Worm (Caenorhabditis elegans) whole organism, L4/young adult: ENCODE data around the gene VZK822L.2.

ENCODE experiments used
- dao-5 ChIP-seq: sonication (generic microtip); optimal IDR thresholded peaks from 2 replicates; lab custom pipeline; 2016; ENCODE audit warnings: missing genotype, missing genetic modification characterization, moderate library complexity, missing compliant biosample characterization
- him-1 ChIP-seq: sonication (generic microtip); optimal IDR thresholded peaks from 2 replicates; lab custom pipeline; 2016; ENCODE audit warnings: missing genotype, missing genetic modification reagents, missing genetic modification characterization, missing compliant biosample characterization

DNA sequence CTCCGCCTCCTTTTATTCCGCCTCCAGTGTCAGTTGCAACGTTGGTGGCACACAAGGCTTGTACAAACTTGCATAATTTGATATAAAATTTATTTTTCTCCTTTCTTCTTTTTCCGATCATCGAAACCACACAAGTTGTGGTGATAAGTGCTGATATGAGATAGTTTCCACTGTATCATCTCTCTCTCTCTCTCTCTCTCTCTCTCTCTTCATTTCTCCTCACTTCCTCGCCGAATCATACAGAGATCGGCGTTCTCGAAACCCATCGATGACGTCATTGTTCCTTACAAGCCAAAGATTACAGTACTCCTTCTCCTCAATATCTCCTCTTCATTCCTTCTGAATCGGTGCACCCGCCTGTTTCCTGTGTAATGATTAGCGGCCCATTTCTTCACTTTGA is 12.5 kb upstream of the VZK822L.2 start, which contains the start of gene nhr-43:
- TF ChIP-seq him-1 (no peak), dao-5 (no peak)
